Worm (Caenorhabditis elegans) whole organism, L4 larva: ENCODE measurements around the gene Y54H5A.2.
A peak's percentile ranks its signal among the peaks of the same experiment; 100 is the strongest.

ENCODE experiments used
- T20F7.1 ChIP-seq: fragments of 200-800 bp; sonication (Bioruptor generic); optimal IDR thresholded peaks from 2 replicates; lab custom pipeline; 2018; ENCODE audit warnings: mild to moderate bottlenecking, missing genetic modification characterization, missing compliant biosample characterization
- Y105C5A.15 ChIP-seq: fragments of 200-800 bp; sonication (Bioruptor generic); IDR thresholded peaks from 2 replicates; pipeline ENCODE4 v1.3.6; 2022; ENCODE audit warnings: missing genetic modification characterization, missing compliant biosample characterization
- dmd-8 ChIP-seq: fragments of 200-800 bp; sonication (Bioruptor generic); IDR thresholded peaks from 2 replicates; pipeline ENCODE4 v1.3.6; 2022; ENCODE audit warnings: missing genetic modification characterization, missing compliant biosample characterization
- jun-1 ChIP-seq: fragments of 150-350 bp; optimal IDR thresholded peaks from 2 replicates; lab custom pipeline; 2014; ENCODE audit warnings: missing biosample characterization, missing genetic modification reagents, missing genetic modification characterization
- pha-4 ChIP-seq, 2 experiments: fragments of 150-350 bp in 1 of 2; fragments of 200-800 bp in 1 of 2; sonication (Bioruptor generic) in 1 of 2; IDR thresholded peaks in 1 of 2; optimal IDR thresholded peaks in 1 of 2; 2 replicates each; pipeline versions ENCODE4 v1.3.6 to Lab custom; 2014 to 2022; ENCODE audit warnings: missing genetic modification characterization in 2 of 2, missing genetic modification reagents in 2 of 2, missing biosample characterization in 1 of 2, missing compliant biosample characterization in 1 of 2
- set-16 ChIP-seq: fragments of 200-800 bp; sonication (Bioruptor generic); IDR thresholded peaks from 2 replicates; pipeline ENCODE4 v1.3.6; 2022; ENCODE audit warnings: missing genetic modification reagents, missing genetic modification characterization, missing compliant biosample characterization

DNA sequence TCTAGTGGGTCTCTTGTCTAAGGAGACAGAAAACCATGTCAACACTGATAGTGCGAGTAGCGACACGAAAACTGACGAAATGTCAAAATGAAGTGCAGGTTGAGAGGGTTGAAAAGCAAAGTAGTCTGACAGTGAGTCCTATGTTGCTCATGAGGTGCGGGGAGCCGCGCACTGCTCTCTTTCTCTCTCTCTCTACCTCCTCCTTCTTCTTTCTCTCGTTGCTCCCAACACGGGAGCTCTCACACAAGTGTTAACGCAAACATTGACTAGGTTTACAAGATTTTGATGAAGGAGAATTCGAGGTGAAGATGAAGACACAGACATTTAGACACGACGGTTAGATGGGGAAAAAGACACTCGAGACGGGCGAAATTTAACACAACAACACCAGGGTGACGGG lies 20.1 kb downstream of the Y54H5A.2 start:
- TF ChIP-seq dmd-8 (no peak), pha-4 (GFP tag; IDR thresholded peaks at IDR 0.05; lab: Robert Waterston, UW) (no peak), pha-4 (tag; optimal IDR thresholded peaks at IDR 0.05; lab: Kevin White, UChicago) (no peak), jun-1 (no peak), T20F7.1 (no peak), set-16 (GFP tag; lab: Robert Waterston, UW) (0 out of 2 replicates have a peak, but pooled peaks have one; percentile 8), Y105C5A.15 (GFP tag; lab: Robert Waterston, UW) (no peak)
